Worm (Caenorhabditis elegans): Measurements from ENCODE around the gene ile-2.

ce11 chrX:748319-748718 lies 20.1 kb upstream of the ile-2 start:
- TF ChIP-seq irx-1 (tag; optimal IDR thresholded peaks at IDR 0.05): no peak
- no peak for TF ChIP-seq C04F5.9 (tag; optimal IDR thresholded peaks at IDR 0.05)
- no peak for TF ChIP-seq nhr-71 (tag; optimal IDR thresholded peaks at IDR 0.05)
